Worm (Caenorhabditis elegans): ENCODE results near the gene math-16.

DNA sequence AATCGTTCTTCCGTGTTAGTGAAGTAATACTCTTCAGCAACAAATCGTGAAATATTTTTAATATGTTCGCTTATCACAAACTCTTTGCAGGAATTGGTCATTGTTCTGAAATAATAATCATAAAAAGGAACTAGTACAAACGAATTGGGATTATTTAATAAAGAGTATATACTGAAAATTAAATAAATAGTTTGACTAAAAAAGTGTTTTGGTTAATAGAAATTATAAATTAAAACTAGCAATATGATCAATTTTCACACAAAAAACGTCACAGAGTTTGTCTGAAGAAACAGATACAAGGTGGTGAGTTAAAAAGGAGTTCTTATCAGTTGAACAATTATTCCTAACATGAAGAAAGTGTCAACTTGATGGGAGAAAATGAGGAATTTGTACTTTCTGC lies 4.1 kb upstream of the math-16 start, which contains the start of gene math-5:
- no peak for TF ChIP-seq nhr-11 (tag; optimal IDR thresholded peaks at IDR 0.05)
- TF ChIP-seq sdc-2 (tag; optimal IDR thresholded peaks at IDR 0.05): no peak
- TF ChIP-seq K09A11.1 (tag; optimal IDR thresholded peaks at IDR 0.05; ENCODE audit: insufficient read depth): no peak
- TF ChIP-seq nfya-1 (tag; optimal IDR thresholded peaks at IDR 0.05): no peak

Measured in whole organism, late embryonic.